Fruit fly (Drosophila melanogaster) whole organism, embryonic: ENCODE data around the gene Cad89D.
A peak's percentile ranks its signal among the peaks of the same experiment; 100 is the strongest.

Experiments
- C15 ChIP-seq: fragments of 200-800 bp; sonication (Bioruptor generic); IDR thresholded peaks from 3 replicates; pipeline ENCODE4 v1.3.6; 2022; ENCODE audit warnings: missing biosample characterization, missing genetic modification characterization
- CG10321 ChIP-seq: fragments of 200-800 bp; sonication (Bioruptor generic); IDR thresholded peaks from 2 replicates; pipeline ENCODE4 v1.3.6; 2022; ENCODE audit warnings: missing biosample characterization, missing genetic modification characterization
- CG12236 ChIP-seq: fragments of 200-800 bp; sonication (Bioruptor generic); optimal IDR thresholded peaks from 2 replicates; lab custom pipeline; 2016; ENCODE audit warnings: missing biosample characterization, missing genetic modification characterization
- CG1233 ChIP-seq: fragments of 200-800 bp; sonication (Bioruptor generic); optimal IDR thresholded peaks from 4 replicates; lab custom pipeline; 2018; ENCODE audit warnings: missing biosample characterization, mild to moderate bottlenecking, missing genetic modification characterization
- CG12391 ChIP-seq: fragments of 200-800 bp; sonication (Bioruptor generic); optimal IDR thresholded peaks from 3 replicates; lab custom pipeline; 2018; ENCODE audit warnings: missing biosample characterization, mild to moderate bottlenecking, missing genetic modification characterization, moderate library complexity
- CG12942 ChIP-seq: fragments of 200-800 bp; sonication (Bioruptor generic); optimal IDR thresholded peaks from 3 replicates; lab custom pipeline; 2016; ENCODE audit warnings: missing biosample characterization, missing genetic modification characterization
- CG13296 ChIP-seq: fragments of 200-800 bp; sonication (Bioruptor generic); optimal IDR thresholded peaks from 3 replicates; lab custom pipeline; 2018; ENCODE audit warnings: missing biosample characterization, mild to moderate bottlenecking, missing genetic modification characterization
- CG14710 ChIP-seq: fragments of 200-800 bp; sonication (Bioruptor generic); optimal IDR thresholded peaks from 3 replicates; lab custom pipeline; 2019; ENCODE audit warnings: missing biosample characterization, mild to moderate bottlenecking, missing genetic modification characterization, moderate library complexity
- CG1529 ChIP-seq: fragments of 200-800 bp; sonication (Bioruptor generic); optimal IDR thresholded peaks from 3 replicates; lab custom pipeline; 2018; ENCODE audit warnings: missing biosample characterization, missing genetic modification characterization
- CG1602 ChIP-seq: fragments of 200-800 bp; sonication (Bioruptor generic); optimal IDR thresholded peaks from 3 replicates; lab custom pipeline; 2016; ENCODE audit warnings: missing biosample characterization, missing genetic modification characterization
- CG2129 ChIP-seq: fragments of 200-800 bp; sonication (Bioruptor generic); IDR thresholded peaks from 2 replicates; pipeline ENCODE4 v1.3.6; 2022; ENCODE audit warnings: missing biosample characterization, missing genetic modification characterization; ENCODE audit not compliant: partially characterized antibody
- CG30403 ChIP-seq: fragments of 200-800 bp; sonication (Bioruptor generic); optimal IDR thresholded peaks from 3 replicates; lab custom pipeline; 2016; ENCODE audit warnings: missing biosample characterization, missing genetic modification characterization
- CG31388 ChIP-seq: fragments of 200-800 bp; sonication (Bioruptor generic); optimal IDR thresholded peaks from 2 replicates; lab custom pipeline; 2016; ENCODE audit warnings: missing biosample characterization, missing genetic modification characterization
- CG6765 ChIP-seq: fragments of 200-800 bp; sonication (Bioruptor generic); optimal IDR thresholded peaks from 3 replicates; lab custom pipeline; 2017; ENCODE audit warnings: missing biosample characterization, mild to moderate bottlenecking, missing genetic modification characterization
- CG8281 ChIP-seq: fragments of 200-800 bp; sonication (Bioruptor generic); optimal IDR thresholded peaks from 2 replicates; lab custom pipeline; 2018; ENCODE audit warnings: missing biosample characterization, mild to moderate bottlenecking, missing genetic modification characterization, moderate library complexity
- CG8359 ChIP-seq: fragments of 200-800 bp; sonication (Bioruptor generic); optimal IDR thresholded peaks from 2 replicates; lab custom pipeline; 2017; ENCODE audit warnings: missing biosample characterization, mild to moderate bottlenecking, missing genetic modification characterization, borderline replicate concordance
- CG9609 ChIP-seq: fragments of 200-800 bp; sonication (Bioruptor generic); optimal IDR thresholded peaks from 3 replicates; lab custom pipeline; 2016; ENCODE audit warnings: missing biosample characterization, missing genetic modification characterization
- CG9932 ChIP-seq: fragments of 200-800 bp; sonication (Bioruptor generic); IDR thresholded peaks from 2 replicates; pipeline ENCODE4 v1.3.6; 2022; ENCODE audit warnings: missing biosample characterization, missing genetic modification characterization
- Fer3 ChIP-seq: fragments of 200-800 bp; sonication (Bioruptor generic); optimal IDR thresholded peaks from 2 replicates; lab custom pipeline; 2018; ENCODE audit warnings: missing biosample characterization, mild to moderate bottlenecking, missing genetic modification characterization, moderate library complexity
- HLHmδ ChIP-seq: fragments of 200-800 bp; sonication (Bioruptor generic); optimal IDR thresholded peaks from 2 replicates; lab custom pipeline; 2018; ENCODE audit warnings: missing biosample characterization, mild to moderate bottlenecking, missing genetic modification characterization, moderate library complexity
- Hey ChIP-seq: fragments of 200-800 bp; sonication (Bioruptor generic); optimal IDR thresholded peaks from 3 replicates; lab custom pipeline; 2018; ENCODE audit warnings: missing biosample characterization, mild to moderate bottlenecking, missing genetic modification characterization
- Hr51 ChIP-seq, 2 experiments: fragments of 200-800 bp; sonication (Bioruptor generic); optimal IDR thresholded peaks; 2 replicates in 1 of 2; 3 replicates in 1 of 2; lab custom pipeline; 2016 to 2018; ENCODE audit warnings: missing biosample characterization in 2 of 2, missing genetic modification characterization in 2 of 2, mild to moderate bottlenecking in 1 of 2, moderate library complexity in 1 of 2
- Lim3 ChIP-seq: fragments of 200-800 bp; sonication (Bioruptor generic); IDR thresholded peaks from 2 replicates; pipeline ENCODE4 v1.3.6; 2022; ENCODE audit warnings: missing biosample characterization, missing genetic modification characterization
- Mad ChIP-seq: fragments of 200-800 bp; sonication (Bioruptor generic); optimal IDR thresholded peaks from 2 replicates; lab custom pipeline; 2016; ENCODE audit warnings: missing biosample characterization, missing genetic modification characterization
- Max ChIP-seq: fragments of 200-800 bp; sonication (Bioruptor generic); optimal IDR thresholded peaks from 2 replicates; lab custom pipeline; 2016; ENCODE audit warnings: missing biosample characterization, mild to moderate bottlenecking, missing genetic modification characterization
- Nf-YB ChIP-seq: fragments of 200-800 bp; sonication (Bioruptor generic); optimal IDR thresholded peaks from 3 replicates; lab custom pipeline; 2019; ENCODE audit warnings: missing biosample characterization, mild to moderate bottlenecking, missing genetic modification characterization, moderate library complexity
- Nf-YC ChIP-seq: fragments of 200-800 bp; optimal IDR thresholded peaks from 3 replicates; lab custom pipeline; 2019; ENCODE audit warnings: missing biosample characterization, mild to moderate bottlenecking, missing genetic modification characterization, moderate library complexity
- NfI ChIP-seq: fragments of 200-800 bp; sonication (Bioruptor generic); optimal IDR thresholded peaks from 3 replicates; lab custom pipeline; 2018; ENCODE audit warnings: missing biosample characterization, mild to moderate bottlenecking, missing genetic modification characterization, moderate library complexity
- Opbp ChIP-seq: fragments of 200-800 bp; sonication (Bioruptor generic); IDR thresholded peaks from 3 replicates; pipeline ENCODE4 v1.3.6; 2022; ENCODE audit warnings: missing biosample characterization, missing genetic modification characterization; ENCODE audit not compliant: partially characterized antibody
- Pdp1 ChIP-seq, 2 experiments: fragments of 200-800 bp; sonication (Bioruptor generic); optimal IDR thresholded peaks; 3 replicates each; lab custom pipeline; 2016; ENCODE audit warnings: missing biosample characterization in 2 of 2, missing genetic modification characterization in 2 of 2, mild to moderate bottlenecking in 1 of 2, moderate library complexity in 1 of 2
- Side ChIP-seq: fragments of 200-800 bp; sonication (Bioruptor generic); optimal IDR thresholded peaks from 2 replicates; lab custom pipeline; 2016; ENCODE audit warnings: missing biosample characterization, missing genetic modification characterization
- TFAM ChIP-seq: fragments of 200-800 bp; sonication (Bioruptor generic); optimal IDR thresholded peaks from 2 replicates; lab custom pipeline; 2017; ENCODE audit warnings: missing biosample characterization, missing genetic modification characterization, inconsistent platforms
- ara ChIP-seq: fragments of 200-800 bp; sonication (Bioruptor generic); IDR thresholded peaks from 2 replicates; pipeline ENCODE4 v1.3.6; 2022; ENCODE audit warnings: missing biosample characterization, missing genetic modification characterization
- cg ChIP-seq: fragments of 200-800 bp; sonication (Bioruptor generic); optimal IDR thresholded peaks from 3 replicates; lab custom pipeline; 2019; ENCODE audit warnings: missing biosample characterization, mild to moderate bottlenecking, missing genetic modification characterization, moderate library complexity
- crol ChIP-seq: fragments of 200-800 bp; sonication (Bioruptor generic); IDR thresholded peaks from 2 replicates; pipeline ENCODE4 v1.3.6; 2022; ENCODE audit warnings: missing biosample characterization, missing genetic modification characterization
- ems ChIP-seq: fragments of 200-800 bp; sonication (Bioruptor generic); optimal IDR thresholded peaks from 3 replicates; lab custom pipeline; 2016; ENCODE audit warnings: missing biosample characterization, missing genetic modification characterization
- fd96Cb ChIP-seq: fragments of 200-800 bp; sonication (Bioruptor generic); optimal IDR thresholded peaks from 2 replicates; lab custom pipeline; 2018; ENCODE audit warnings: missing biosample characterization, mild to moderate bottlenecking, missing genetic modification characterization, moderate library complexity
- gcm2 ChIP-seq: fragments of 200-800 bp; sonication (Bioruptor generic); optimal IDR thresholded peaks from 2 replicates; lab custom pipeline; 2016; ENCODE audit warnings: missing biosample characterization, missing genetic modification characterization
- hb ChIP-seq: fragments of 200-800 bp; sonication (Bioruptor generic); IDR thresholded peaks from 3 replicates; pipeline ENCODE4 v1.3.6; 2022; ENCODE audit warnings: missing biosample characterization, missing genetic modification characterization; ENCODE audit not compliant: partially characterized antibody
- inv ChIP-seq: fragments of 200-800 bp; sonication (Bioruptor generic); IDR thresholded peaks from 2 replicates; pipeline ENCODE4 v1.3.6; 2022; ENCODE audit warnings: missing biosample characterization, missing genetic modification characterization; ENCODE audit not compliant: partially characterized antibody
- kni ChIP-seq: fragments of 200-800 bp; sonication (Bioruptor generic); optimal IDR thresholded peaks from 3 replicates; lab custom pipeline; 2017; ENCODE audit warnings: mild to moderate bottlenecking, missing biosample characterization, missing genetic modification reagents, missing genetic modification characterization
- knrl ChIP-seq: fragments of 200-800 bp; sonication (Bioruptor generic); IDR thresholded peaks from 3 replicates; pipeline ENCODE4 v1.3.6; 2022; ENCODE audit warnings: missing biosample characterization, missing genetic modification characterization; ENCODE audit not compliant: partially characterized antibody
- pb ChIP-seq: fragments of 200-800 bp; sonication (Bioruptor generic); optimal IDR thresholded peaks from 3 replicates; lab custom pipeline; 2016; ENCODE audit warnings: missing biosample characterization, missing genetic modification characterization
- phol ChIP-seq: fragments of 200-800 bp; sonication (Bioruptor generic); optimal IDR thresholded peaks from 3 replicates; lab custom pipeline; 2018; ENCODE audit warnings: missing biosample characterization, mild to moderate bottlenecking, missing genetic modification characterization, moderate library complexity
- sug ChIP-seq: fragments of 200-800 bp; optimal IDR thresholded peaks from 2 replicates; lab custom pipeline; 2019; ENCODE audit warnings: missing biosample characterization, mild to moderate bottlenecking, missing genetic modification characterization, moderate library complexity
- toy ChIP-seq: fragments of 200-800 bp; sonication (Bioruptor generic); IDR thresholded peaks from 2 replicates; pipeline ENCODE4 v1.3.6; 2022; ENCODE audit warnings: missing biosample characterization, missing genetic modification characterization
- trh ChIP-seq: fragments of 200-800 bp; sonication (Bioruptor generic); optimal IDR thresholded peaks from 2 replicates; lab custom pipeline; 2016; ENCODE audit warnings: missing biosample characterization, missing genetic modification characterization
- unc-4 ChIP-seq: fragments of 200-800 bp; sonication (Bioruptor generic); IDR thresholded peaks from 2 replicates; pipeline ENCODE4 v1.3.6; 2022; ENCODE audit warnings: missing biosample characterization, missing genetic modification characterization; ENCODE audit not compliant: partially characterized antibody

The Cad89D gene

DNA sequence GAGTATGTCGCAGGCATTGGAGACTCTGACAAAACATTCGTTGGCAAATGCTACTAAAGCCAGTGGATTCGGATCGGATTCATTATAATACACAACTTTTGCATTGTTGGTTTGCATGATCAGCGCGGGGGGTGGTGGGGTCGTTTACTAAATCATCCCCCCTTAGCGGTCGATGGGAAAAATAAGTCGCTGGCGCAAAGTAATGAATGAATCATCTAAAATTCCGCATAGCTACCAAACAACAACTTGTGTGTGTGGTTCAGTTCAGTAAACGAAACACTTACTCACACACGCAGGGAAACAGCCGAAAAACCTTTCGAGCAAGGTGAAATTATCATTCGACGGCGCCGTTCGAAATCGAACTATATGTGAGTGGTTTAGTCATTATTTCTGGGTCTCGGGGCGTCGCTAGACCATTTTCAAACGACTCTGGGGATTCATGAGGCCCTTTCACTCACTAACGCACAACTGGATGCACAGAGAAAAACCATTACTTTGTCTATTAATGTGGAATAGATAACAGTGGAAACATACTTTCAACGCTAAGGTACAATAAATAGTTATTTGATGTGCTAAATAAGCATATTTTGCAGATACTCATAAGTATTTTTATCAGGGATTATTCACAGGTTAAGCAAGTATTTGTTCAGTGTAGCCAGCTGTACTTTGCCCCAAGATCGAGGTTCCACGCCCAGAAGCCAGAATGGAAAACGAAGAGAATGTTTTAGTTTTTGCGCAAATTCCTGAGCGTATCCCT, 46.7 kb downstream of the Cad89D start (continued):
- TF ChIP-seq Pdp1 (GFP tag; optimal IDR thresholded peaks at IDR 0.05; lab: Kevin White, UChicago) (peak in 1 of 2 experiments; percentile 22), ara (peak; percentile 93), Nf-YC (tag; lab: Kevin White, UChicago) (no peak), Mad (GFP tag; lab: Kevin White, UChicago) (peak; percentile 68), Nf-YB (GFP tag; lab: Kevin White, UChicago) (peak; percentile 27), HLHmδ (GFP tag; lab: Kevin White, UChicago) (no peak), C15 (GFP tag; lab: Robert Waterston, UW) (peak; percentile 52; the same call in 1 of the 3 replicates), fd96Cb (tag; lab: Kevin White, UChicago) (peak; percentile 77), CG13296 (GFP tag; lab: Kevin White, UChicago) (no peak), Hey (no peak), trh (GFP tag; lab: Kevin White, UChicago) (peak; percentile 8), pb (no peak), NfI (GFP tag; lab: Kevin White, UChicago) (peak; percentile 72), cg (GFP tag; lab: Kevin White, UChicago) (peak; percentile 39), inv (GFP tag; lab: Robert Waterston, UW) (no peak), CG6765 (no peak), CG14710 (tag; lab: Kevin White, UChicago) (peak; percentile 54), CG9609 (GFP tag; lab: Kevin White, UChicago) (peak; percentile 82), TFAM (GFP tag; lab: Kevin White, UChicago) (no peak), knrl (GFP tag; lab: Robert Waterston, UW) (no peak), Fer3 (tag; lab: Kevin White, UChicago) (peak; percentile 75), Side (GFP tag; lab: Kevin White, UChicago) (peak; percentile 42), CG12942 (GFP tag; lab: Kevin White, UChicago) (peak; percentile 66), toy (GFP tag; lab: Robert Waterston, UW) (peak; percentile 65), CG8281 (tag; lab: Kevin White, UChicago) (no peak), gcm2 (GFP tag; lab: Kevin White, UChicago) (no peak), crol (GFP tag; lab: Robert Waterston, UW) (peak; percentile 68), CG30403 (peak; percentile 70), Hr51 (GFP tag; optimal IDR thresholded peaks at IDR 0.05; lab: Kevin White, UChicago) (peak in 1 of 2 experiments; percentile 73), CG1602 (GFP tag; lab: Kevin White, UChicago) (peak; percentile 49), CG8359 (GFP tag; lab: Kevin White, UChicago) (peak; percentile 48), unc-4 (no peak), CG10321 (GFP tag; lab: Robert Waterston, UW) (no peak), ems (GFP tag; lab: Kevin White, UChicago) (no peak), CG1529 (GFP tag; lab: Kevin White, UChicago) (peak; percentile 23), CG9932 (GFP tag; lab: Robert Waterston, UW) (peak; percentile 29; the same call in 1 of the 2 replicates), hb (GFP tag; lab: Robert Waterston, UW) (no peak), Max (GFP tag; lab: Kevin White, UChicago) (no peak), CG12391 (tag; lab: Kevin White, UChicago) (peak; percentile 64), CG31388 (no peak), sug (peak; percentile 7), phol (tag; lab: Kevin White, UChicago) (peak; percentile 62), CG2129 (no peak), CG12236 (GFP tag; lab: Kevin White, UChicago) (peak; percentile 10), Opbp (GFP tag; lab: Robert Waterston, UW) (no peak), Lim3 (GFP tag; lab: Robert Waterston, UW) (peak; percentile 71; the same call in 1 of the 2 replicates), CG1233 (peak; percentile 14), kni (no peak)
